Fruit fly (Drosophila melanogaster): ENCODE data around the gene CG46281.

The CG46281 gene

dm6 chr3R:12997550-12998233 is 32.4 kb downstream of the CG46281 start, which contains the start of the genes CG17327, CG44194 and CG7518 (continued):
- no peak for TF ChIP-seq ap (GFP tag; IDR thresholded peaks at IDR 0.05)
- TF ChIP-seq Oli (tag; optimal IDR thresholded peaks at IDR 0.05), result no peak
- TF ChIP-seq CG1529 (GFP tag; optimal IDR thresholded peaks at IDR 0.05), result no peak
- TF ChIP-seq HLH54F (GFP tag; optimal IDR thresholded peaks at IDR 0.05), result peak; percentile 40
- TF ChIP-seq CG6854 (GFP tag; optimal IDR thresholded peaks at IDR 0.05), result no peak
- TF ChIP-seq MESR4 (GFP tag; optimal IDR thresholded peaks at IDR 0.05), result peak; percentile 77
- TF ChIP-seq h (optimal IDR thresholded peaks at IDR 0.05), result no peak
- TF ChIP-seq fd102C (GFP tag; optimal IDR thresholded peaks at IDR 0.05), result no peak
- no peak for TF ChIP-seq NfI (GFP tag; optimal IDR thresholded peaks at IDR 0.05)
- no peak for TF ChIP-seq Kr (GFP tag; optimal IDR thresholded peaks at IDR 0.05)
- TF ChIP-seq CG18011 (GFP tag; optimal IDR thresholded peaks at IDR 0.05), result no peak
- no peak for TF ChIP-seq CG17912 (GFP tag; optimal IDR thresholded peaks at IDR 0.05)
- TF ChIP-seq Blimp-1 (GFP tag; optimal IDR thresholded peaks at IDR 0.05), result no peak
- peak; percentile 12 for TF ChIP-seq CG10654 (GFP tag; optimal IDR thresholded peaks at IDR 0.05)
- TF ChIP-seq gce (GFP tag; IDR thresholded peaks at IDR 0.05), result no peak
- no peak for TF ChIP-seq CG10321 (GFP tag; IDR thresholded peaks at IDR 0.05)
- no peak for TF ChIP-seq CG1233 (GFP tag; optimal IDR thresholded peaks at IDR 0.05)
- TF ChIP-seq grau (tag; optimal IDR thresholded peaks at IDR 0.05), result peak; percentile 35
- no peak; the same call in 1 of the 2 replicates for TF ChIP-seq lmd (GFP tag; IDR thresholded peaks at IDR 0.05)
- TF ChIP-seq luna (GFP tag; optimal IDR thresholded peaks at IDR 0.05), result no peak
- TF ChIP-seq amos (GFP tag; IDR thresholded peaks at IDR 0.05; ENCODE audit: partially characterized antibody), result peak; percentile 51
- peak; percentile 24 for TF ChIP-seq CG12104 (GFP tag; optimal IDR thresholded peaks at IDR 0.05)
- peak; percentile 30 for TF ChIP-seq lilli (GFP tag; optimal IDR thresholded peaks at IDR 0.05)
- TF ChIP-seq NFAT (GFP tag; IDR thresholded peaks at IDR 0.05), result peak; percentile 57
- no peak for TF ChIP-seq CG11247 (GFP tag; IDR thresholded peaks at IDR 0.05)
- peak; percentile 83 for TF ChIP-seq CG3995 (GFP tag; optimal IDR thresholded peaks at IDR 0.05)
- TF ChIP-seq bsh (GFP tag; optimal IDR thresholded peaks at IDR 0.05), result no peak
- no peak for TF ChIP-seq HHEX (GFP tag; optimal IDR thresholded peaks at IDR 0.05)
- no peak for TF ChIP-seq CG13296 (GFP tag; optimal IDR thresholded peaks at IDR 0.05)
- no peak for TF ChIP-seq ash1 (GFP tag; optimal IDR thresholded peaks at IDR 0.05)
- TF ChIP-seq CG1647 (GFP tag; optimal IDR thresholded peaks at IDR 0.05), result no peak
- peak; percentile 54 for TF ChIP-seq dm (GFP tag; optimal IDR thresholded peaks at IDR 0.05)
- TF ChIP-seq gro (GFP tag; optimal IDR thresholded peaks at IDR 0.05), result no peak
- no peak for TF ChIP-seq CG17385 (GFP tag; optimal IDR thresholded peaks at IDR 0.05)
- TF ChIP-seq CG17186 (GFP tag; optimal IDR thresholded peaks at IDR 0.05), result peak; percentile 88
- TF ChIP-seq Antp (GFP tag; optimal IDR thresholded peaks at IDR 0.05), result no peak
- peak in 1 of 3 experiments; percentile 52 for TF ChIP-seq lola (GFP tag; optimal IDR thresholded peaks at IDR 0.05)
- TF ChIP-seq GATAe (GFP tag; conservative IDR thresholded peaks at IDR 0.05), result no peak
- peak; percentile 24; the same call in 1 of the 2 replicates for TF ChIP-seq E2f2 (GFP tag; IDR thresholded peaks at IDR 0.05)
- no peak for TF ChIP-seq Rx (GFP tag; IDR thresholded peaks at IDR 0.05)
- TF ChIP-seq CG7357 (GFP tag; IDR thresholded peaks at IDR 0.05), result peak; percentile 88
- no peak for TF ChIP-seq zen (tag; optimal IDR thresholded peaks at IDR 0.05)
- no peak for TF ChIP-seq NC2α (GFP tag; optimal IDR thresholded peaks at IDR 0.05)
- no peak for TF ChIP-seq jing (GFP tag; optimal IDR thresholded peaks at IDR 0.05)
- peak; percentile 37 for TF ChIP-seq unc-4 (GFP tag; IDR thresholded peaks at IDR 0.05; ENCODE audit: partially characterized antibody)
- TF ChIP-seq maf-S (GFP tag; optimal IDR thresholded peaks at IDR 0.05), result no peak
- peak; percentile 41 for TF ChIP-seq stwl (tag; optimal IDR thresholded peaks at IDR 0.05)
- peak; percentile 43 for TF ChIP-seq YL-1 (GFP tag; optimal IDR thresholded peaks at IDR 0.05)
- peak; percentile 47 for TF ChIP-seq CG30403 (GFP tag; optimal IDR thresholded peaks at IDR 0.05)
- TF ChIP-seq CG8944 (GFP tag; optimal IDR thresholded peaks at IDR 0.05), result no peak

All from whole organism, embryonic.